Worm (Caenorhabditis elegans): ENCODE data around the gene hpo-36.

The hpo-36 gene

DNA sequence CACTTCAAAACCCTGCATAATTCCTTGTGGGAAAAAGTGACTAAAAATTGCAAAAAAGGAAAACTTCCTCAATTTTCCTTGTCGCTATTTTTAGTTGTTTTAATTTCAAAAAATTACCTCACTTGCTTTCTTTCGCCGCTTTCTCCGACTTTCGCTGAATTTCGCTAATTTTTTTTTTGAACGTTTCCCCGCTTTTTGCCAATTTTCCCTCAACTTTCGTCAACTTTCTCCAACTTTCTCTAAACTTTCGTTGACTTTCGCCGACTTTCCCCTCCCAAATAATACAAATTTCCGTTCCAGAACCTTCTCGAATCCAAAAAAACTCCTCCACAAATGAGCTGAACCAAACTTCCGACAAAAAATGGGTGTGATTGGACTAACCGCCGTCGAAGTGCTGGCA lies 56.6 kb downstream of the hpo-36 start, which contains the start of gene W08A12.3:
W08A12.3 (plus strand) TSS at position 301 of the 400 bp plus-strand sequence.
- TF ChIP-seq F13C5.2 (tag; optimal IDR thresholded peaks at IDR 0.05) = no peak
- TF ChIP-seq ceh-13 (GFP tag; optimal IDR thresholded peaks at IDR 0.05) = no peak
- no peak for TF ChIP-seq ets-7 (tag; optimal IDR thresholded peaks at IDR 0.05)
- no peak for TF ChIP-seq aly-1 (tag; optimal IDR thresholded peaks at IDR 0.05)
- no peak for TF ChIP-seq scrt-1 (GFP tag; IDR thresholded peaks at IDR 0.05)
- TF ChIP-seq hmbx-1 (tag; optimal IDR thresholded peaks at IDR 0.05) = no peak
- no peak for TF ChIP-seq flt-1 (GFP tag; IDR thresholded peaks at IDR 0.05)
- TF ChIP-seq tbx-37 (GFP tag; conservative IDR thresholded peaks at IDR 0.05) = no peak
- TF ChIP-seq B0310.2 (tag; optimal IDR thresholded peaks at IDR 0.05) = no peak
- TF ChIP-seq tbx-11 (GFP tag; IDR thresholded peaks at IDR 0.05) = no peak
- TF ChIP-seq sea-1 (GFP tag; conservative IDR thresholded peaks at IDR 0.05) = no peak
- TF ChIP-seq ama-1 (optimal IDR thresholded peaks at IDR 0.05) = no peak
- no peak for TF ChIP-seq ceh-36 (tag; optimal IDR thresholded peaks at IDR 0.05)
- TF ChIP-seq tra-4 (tag; optimal IDR thresholded peaks at IDR 0.05) = no peak
- TF ChIP-seq pes-1 (GFP tag; IDR thresholded peaks at IDR 0.05) = no peak
- no peak for TF ChIP-seq hnd-1 (tag; optimal IDR thresholded peaks at IDR 0.05)
- TF ChIP-seq hmg-4 (GFP tag; optimal IDR thresholded peaks at IDR 0.05) = no peak

DNA sequence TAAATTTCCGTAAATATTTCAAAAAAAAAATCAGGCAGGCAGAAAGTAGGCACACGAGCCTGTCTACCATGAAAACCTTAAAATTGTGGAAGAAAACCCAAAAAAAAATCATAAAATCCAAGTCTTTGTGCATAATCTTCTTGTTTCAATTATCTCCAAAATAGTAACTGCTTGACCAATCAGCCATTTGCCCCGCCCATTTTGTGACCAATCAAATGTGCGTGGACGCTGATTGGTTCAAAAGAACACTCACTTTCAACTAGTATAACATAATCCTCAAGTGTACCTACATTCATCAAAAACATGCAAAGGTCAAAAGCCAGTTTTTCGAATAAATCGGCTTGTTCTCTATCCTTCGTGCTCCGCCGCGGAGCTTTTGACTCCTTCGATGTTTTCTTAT lies 60.7 kb downstream of the hpo-36 start:
- TF ChIP-seq tbx-37 (GFP tag; conservative IDR thresholded peaks at IDR 0.05) (no peak), scrt-1 (GFP tag; IDR thresholded peaks at IDR 0.05) (no peak), ets-7 (tag; optimal IDR thresholded peaks at IDR 0.05) (no peak), pes-1 (GFP tag; IDR thresholded peaks at IDR 0.05) (no peak), B0310.2 (tag; optimal IDR thresholded peaks at IDR 0.05) (no peak), flt-1 (GFP tag; IDR thresholded peaks at IDR 0.05) (no peak), sea-1 (GFP tag; conservative IDR thresholded peaks at IDR 0.05) (no peak), ceh-13 (GFP tag; optimal IDR thresholded peaks at IDR 0.05) (no peak)

All from whole organism, early embryonic.